Fruit fly (Drosophila melanogaster): ENCODE data around the gene CG5131.

The CG5131 gene

DNA sequence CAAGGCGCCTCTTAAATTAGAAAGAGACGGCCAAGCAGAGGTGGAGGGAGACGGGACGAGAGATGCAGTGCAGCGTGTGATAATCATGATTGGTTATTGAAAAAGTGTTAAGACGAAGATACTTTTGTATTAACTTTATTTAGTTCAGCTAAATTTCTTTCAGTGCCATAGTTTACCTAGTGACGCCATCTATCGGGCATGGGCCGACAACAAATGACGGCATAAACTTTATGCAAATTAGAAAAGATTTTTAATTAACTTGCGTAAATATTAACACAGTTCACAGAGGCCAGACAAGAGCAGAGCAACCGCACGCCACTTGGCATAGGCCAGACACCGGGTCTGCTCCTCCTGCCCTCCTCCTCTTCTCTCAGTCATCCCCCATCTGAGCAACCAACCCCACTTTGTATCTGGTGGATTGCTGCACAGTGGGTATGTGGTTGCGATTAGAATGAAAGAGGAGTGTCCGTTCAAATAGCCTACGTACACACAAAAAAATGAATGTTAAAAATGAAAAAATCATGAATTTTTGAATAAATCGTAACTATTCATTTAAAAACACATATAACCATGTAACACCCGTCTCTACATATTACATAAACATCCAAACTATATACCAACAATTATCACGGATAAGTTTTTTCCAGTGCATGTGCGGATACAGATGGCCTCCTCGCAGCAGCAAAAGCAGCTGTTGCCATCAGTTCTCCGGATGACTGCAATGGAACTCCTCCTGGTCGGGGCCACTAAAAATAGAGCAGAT is 18.2 kb upstream of the CG5131 start:
- TF ChIP-seq fd96Ca (GFP tag; IDR thresholded peaks at IDR 0.05) (peak; percentile 70; the same call in 2 of the 3 replicates), Pif1B (GFP tag; optimal IDR thresholded peaks at IDR 0.05) (peak; percentile 65), rn (GFP tag; IDR thresholded peaks at IDR 0.05) (peak; percentile 40; the same call in 1 of the 2 replicates), CG9948 (tag; optimal IDR thresholded peaks at IDR 0.05) (peak; percentile 83), CG17806 (tag; optimal IDR thresholded peaks at IDR 0.05) (peak; percentile 81), EcR (GFP tag; optimal IDR thresholded peaks at IDR 0.05) (no peak), CG10348 (GFP tag; IDR thresholded peaks at IDR 0.05) (peak; percentile 48; the same call in 1 of the 2 replicates), D1 (tag; optimal IDR thresholded peaks at IDR 0.05) (peak; percentile 53), Ets98B (GFP tag; IDR thresholded peaks at IDR 0.05) (peak; percentile 86; the same call in 1 of the 2 replicates), CG12605 (GFP tag; IDR thresholded peaks at IDR 0.05) (peak; percentile 79; the same call in 1 of the 2 replicates), CG8301 (tag; optimal IDR thresholded peaks at IDR 0.05) (peak; percentile 88), Pif1A (GFP tag; optimal IDR thresholded peaks at IDR 0.05) (peak; percentile 81), CG13204 (GFP tag; optimal IDR thresholded peaks at IDR 0.05) (no peak), gl (tag; optimal IDR thresholded peaks at IDR 0.05) (peak; percentile 61), CG14655 (GFP tag; optimal IDR thresholded peaks at IDR 0.05) (peak; percentile 87), CG15710 (tag; optimal IDR thresholded peaks at IDR 0.05) (peak; percentile 77), CG8159 (tag; optimal IDR thresholded peaks at IDR 0.05) (peak; percentile 82), Snoo (tag; optimal IDR thresholded peaks at IDR 0.05) (peak; percentile 26), CG4496 (GFP tag; IDR thresholded peaks at IDR 0.05) (peak; percentile 87), CG32121 (GFP tag; IDR thresholded peaks at IDR 0.05) (peak; percentile 80), CG34367 (tag; optimal IDR thresholded peaks at IDR 0.05) (peak; percentile 82)

DNA sequence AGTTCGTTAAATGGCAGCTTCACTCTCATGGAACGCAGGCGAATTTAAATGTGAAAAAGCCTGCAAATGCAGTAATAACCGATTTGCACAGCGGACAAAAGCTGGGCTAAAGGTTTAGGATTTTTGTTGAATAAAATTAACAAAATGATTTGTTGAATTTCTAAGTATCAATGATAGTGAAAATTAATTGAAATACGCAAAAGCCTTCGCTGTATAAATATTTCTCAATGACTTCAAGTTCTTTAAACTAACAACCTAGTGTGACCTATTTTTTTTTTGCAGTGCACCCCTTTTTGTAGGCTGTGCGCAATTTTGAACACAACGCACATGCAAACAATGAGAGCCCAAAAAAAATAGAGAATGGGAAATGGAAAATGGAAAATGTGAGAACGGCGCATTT is 17.4 kb upstream of the CG5131 start:
- no peak for TF ChIP-seq CG10348 (GFP tag; IDR thresholded peaks at IDR 0.05)
- peak; percentile 56 for TF ChIP-seq CG14655 (GFP tag; optimal IDR thresholded peaks at IDR 0.05)
- TF ChIP-seq CG15710 (tag; optimal IDR thresholded peaks at IDR 0.05): peak; percentile 49
- TF ChIP-seq Pif1A (GFP tag; optimal IDR thresholded peaks at IDR 0.05): peak; percentile 34
- TF ChIP-seq Ets98B (GFP tag; IDR thresholded peaks at IDR 0.05): no peak; the same call in 1 of the 2 replicates
- no peak for TF ChIP-seq EcR (GFP tag; optimal IDR thresholded peaks at IDR 0.05)
- peak; percentile 38; the same call in 1 of the 2 replicates for TF ChIP-seq CG12605 (GFP tag; IDR thresholded peaks at IDR 0.05)
- peak; percentile 28 for TF ChIP-seq CG34367 (tag; optimal IDR thresholded peaks at IDR 0.05)
- TF ChIP-seq Snoo (tag; optimal IDR thresholded peaks at IDR 0.05): no peak
- TF ChIP-seq CG4496 (GFP tag; IDR thresholded peaks at IDR 0.05): peak; percentile 53
- peak; percentile 54 for TF ChIP-seq CG8301 (tag; optimal IDR thresholded peaks at IDR 0.05)
- TF ChIP-seq CG17806 (tag; optimal IDR thresholded peaks at IDR 0.05): peak; percentile 36
- TF ChIP-seq CG9948 (tag; optimal IDR thresholded peaks at IDR 0.05): peak; percentile 46
- TF ChIP-seq Pif1B (GFP tag; optimal IDR thresholded peaks at IDR 0.05): no peak
- TF ChIP-seq rn (GFP tag; IDR thresholded peaks at IDR 0.05): no peak
- peak; percentile 44 for TF ChIP-seq CG8159 (tag; optimal IDR thresholded peaks at IDR 0.05)
- 0 out of 2 replicates have a peak, but pooled peaks have one; percentile 48 for TF ChIP-seq CG32121 (GFP tag; IDR thresholded peaks at IDR 0.05)
- TF ChIP-seq CG13204 (GFP tag; optimal IDR thresholded peaks at IDR 0.05): no peak
- TF ChIP-seq gl (tag; optimal IDR thresholded peaks at IDR 0.05): no peak
- 0 out of 3 replicates have a peak, but pooled peaks have one; percentile 12 for TF ChIP-seq fd96Ca (GFP tag; IDR thresholded peaks at IDR 0.05)
- TF ChIP-seq D1 (tag; optimal IDR thresholded peaks at IDR 0.05): no peak

DNA sequence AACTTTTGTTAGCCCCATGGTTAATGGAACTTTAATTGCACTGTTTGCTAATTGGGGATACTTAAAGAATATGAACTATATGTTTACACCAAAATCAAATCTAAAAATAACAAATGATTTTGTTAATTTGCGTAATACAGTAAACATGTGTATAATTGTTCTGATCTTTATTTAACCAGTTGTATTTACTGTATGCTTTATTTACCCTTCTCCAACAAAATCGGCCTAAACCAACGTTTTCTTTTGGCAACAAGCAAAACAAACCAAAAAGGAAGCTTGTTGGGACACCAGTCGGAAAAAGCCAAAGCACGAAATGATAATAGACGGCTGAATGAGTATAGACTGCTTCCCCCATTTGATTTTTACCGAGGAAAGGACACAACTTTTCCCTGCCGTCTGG is 13.7 kb upstream of the CG5131 start:
- no peak for TF ChIP-seq CG10348 (GFP tag; IDR thresholded peaks at IDR 0.05)
- TF ChIP-seq rn (GFP tag; IDR thresholded peaks at IDR 0.05): no peak
- no peak for TF ChIP-seq CG13204 (GFP tag; optimal IDR thresholded peaks at IDR 0.05)
- no peak for TF ChIP-seq D1 (tag; optimal IDR thresholded peaks at IDR 0.05)
- no peak for TF ChIP-seq CG8159 (tag; optimal IDR thresholded peaks at IDR 0.05)
- no peak for TF ChIP-seq Pif1A (GFP tag; optimal IDR thresholded peaks at IDR 0.05)
- no peak for TF ChIP-seq CG4496 (GFP tag; IDR thresholded peaks at IDR 0.05)
- no peak for TF ChIP-seq CG9948 (tag; optimal IDR thresholded peaks at IDR 0.05)
- no peak for TF ChIP-seq CG15710 (tag; optimal IDR thresholded peaks at IDR 0.05)
- TF ChIP-seq CG12605 (GFP tag; IDR thresholded peaks at IDR 0.05): no peak

DNA sequence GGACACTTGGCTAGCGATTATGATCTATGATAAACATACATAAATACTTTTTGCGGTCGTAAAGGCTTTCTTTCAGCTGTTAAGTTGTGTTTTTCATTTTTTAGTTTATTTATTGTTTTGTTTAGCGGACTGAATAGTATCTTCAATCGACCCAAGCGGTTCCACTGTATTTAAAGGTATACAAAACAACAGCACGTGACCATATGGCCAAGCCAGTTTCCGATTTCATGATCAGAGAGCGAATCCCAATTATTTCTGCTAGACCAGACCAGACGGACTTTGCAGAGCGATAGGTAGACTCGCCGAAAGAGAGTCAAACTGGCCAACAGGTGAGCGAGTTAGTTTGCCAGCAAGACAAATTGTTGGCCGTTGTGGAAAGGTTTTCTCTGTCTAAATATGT is 12.8 kb upstream of the CG5131 start, which contains the start of gene Sgt:
Gene Sgt, plus strand, starts transcription at position 80 of the 400 bp plus-strand sequence.
- TF ChIP-seq CG32121 (GFP tag; IDR thresholded peaks at IDR 0.05) (no peak), CG4496 (GFP tag; IDR thresholded peaks at IDR 0.05) (no peak), CG14655 (GFP tag; optimal IDR thresholded peaks at IDR 0.05) (no peak), CG8301 (tag; optimal IDR thresholded peaks at IDR 0.05) (no peak), CG15710 (tag; optimal IDR thresholded peaks at IDR 0.05) (no peak), CG9948 (tag; optimal IDR thresholded peaks at IDR 0.05) (no peak), CG10348 (GFP tag; IDR thresholded peaks at IDR 0.05) (no peak), CG12605 (GFP tag; IDR thresholded peaks at IDR 0.05) (no peak), fd96Ca (GFP tag; IDR thresholded peaks at IDR 0.05) (no peak), D1 (tag; optimal IDR thresholded peaks at IDR 0.05) (no peak), EcR (GFP tag; optimal IDR thresholded peaks at IDR 0.05) (no peak), Ets98B (GFP tag; IDR thresholded peaks at IDR 0.05) (no peak), rn (GFP tag; IDR thresholded peaks at IDR 0.05) (no peak), CG13204 (GFP tag; optimal IDR thresholded peaks at IDR 0.05) (no peak)
